Fruit fly (Drosophila melanogaster) whole organism, embryonic: ENCODE results near the gene tst.

Experiments used
- Atf3 ChIP-seq: fragments of 200-800 bp; sonication (Bioruptor generic); optimal IDR thresholded peaks from 3 replicates; lab custom pipeline; 2016; ENCODE audit warnings: missing biosample characterization, missing genetic modification characterization
- Bdp1 ChIP-seq: fragments of 200-800 bp; sonication (Bioruptor generic); optimal IDR thresholded peaks from 3 replicates; lab custom pipeline; 2016; ENCODE audit warnings: missing biosample characterization, missing genetic modification characterization
- CG10654 ChIP-seq: fragments of 200-800 bp; sonication (Bioruptor generic); optimal IDR thresholded peaks from 2 replicates; lab custom pipeline; 2016; ENCODE audit warnings: missing biosample characterization, missing genetic modification characterization
- CG11398 ChIP-seq: fragments of 200-800 bp; sonication (Bioruptor generic); optimal IDR thresholded peaks from 2 replicates; lab custom pipeline; 2016; ENCODE audit warnings: missing biosample characterization, missing genetic modification characterization
- CG1233 ChIP-seq: fragments of 200-800 bp; sonication (Bioruptor generic); optimal IDR thresholded peaks from 4 replicates; lab custom pipeline; 2018; ENCODE audit warnings: missing biosample characterization, mild to moderate bottlenecking, missing genetic modification characterization
- CG13287 ChIP-seq: fragments of 200-800 bp; sonication (Bioruptor generic); IDR thresholded peaks from 2 replicates; pipeline ENCODE4 v1.3.6; 2022; ENCODE audit warnings: missing biosample characterization, missing genetic modification characterization; ENCODE audit not compliant: partially characterized antibody
- CG13775 ChIP-seq: fragments of 200-800 bp; sonication (Bioruptor generic); optimal IDR thresholded peaks from 3 replicates; lab custom pipeline; 2017; ENCODE audit warnings: missing biosample characterization, mild to moderate bottlenecking, missing genetic modification characterization
- CG14441 ChIP-seq: fragments of 200-800 bp; sonication (Bioruptor generic); IDR thresholded peaks from 2 replicates; pipeline ENCODE4 v1.3.6; 2022; ENCODE audit warnings: missing biosample characterization, missing genetic modification characterization
- CG15073 ChIP-seq: fragments of 200-800 bp; sonication (Bioruptor generic); optimal IDR thresholded peaks from 2 replicates; lab custom pipeline; 2016; ENCODE audit warnings: missing biosample characterization, missing genetic modification characterization
- CG1529 ChIP-seq: fragments of 200-800 bp; sonication (Bioruptor generic); optimal IDR thresholded peaks from 3 replicates; lab custom pipeline; 2018; ENCODE audit warnings: missing biosample characterization, missing genetic modification characterization
- CG16815 ChIP-seq: fragments of 200-800 bp; sonication (Bioruptor generic); optimal IDR thresholded peaks from 3 replicates; lab custom pipeline; 2017; ENCODE audit warnings: missing biosample characterization, mild to moderate bottlenecking, missing genetic modification characterization
- CG17328 ChIP-seq: fragments of 200-800 bp; sonication (Bioruptor generic); IDR thresholded peaks from 2 replicates; pipeline ENCODE4 v1.3.6; 2022; ENCODE audit warnings: missing biosample characterization, missing genetic modification characterization
- CG17359 ChIP-seq: fragments of 200-800 bp; sonication (Bioruptor generic); optimal IDR thresholded peaks from 3 replicates; lab custom pipeline; 2018; ENCODE audit warnings: missing biosample characterization, mild to moderate bottlenecking, missing genetic modification characterization, moderate library complexity
- CG17361 ChIP-seq: fragments of 200-800 bp; sonication (Bioruptor generic); IDR thresholded peaks from 3 replicates; pipeline ENCODE4 v1.3.6; 2022; ENCODE audit warnings: missing biosample characterization, missing genetic modification characterization
- CG1792 ChIP-seq: fragments of 200-800 bp; sonication (Bioruptor generic); optimal IDR thresholded peaks from 2 replicates; lab custom pipeline; 2016; ENCODE audit warnings: missing biosample characterization, missing genetic modification characterization
- CG2678 ChIP-seq: fragments of 200-800 bp; sonication (Bioruptor generic); optimal IDR thresholded peaks from 3 replicates; lab custom pipeline; 2019; ENCODE audit warnings: missing biosample characterization, mild to moderate bottlenecking, missing genetic modification characterization, moderate library complexity
- CG31365 ChIP-seq: fragments of 200-800 bp; sonication (Bioruptor generic); optimal IDR thresholded peaks from 2 replicates; lab custom pipeline; 2018; ENCODE audit warnings: missing biosample characterization, mild to moderate bottlenecking, missing genetic modification characterization
- CG4707 ChIP-seq: fragments of 200-800 bp; sonication (Bioruptor generic); optimal IDR thresholded peaks from 2 replicates; lab custom pipeline; 2018; ENCODE audit warnings: missing biosample characterization, mild to moderate bottlenecking, missing genetic modification characterization, moderate library complexity
- CG7963 ChIP-seq: fragments of 200-800 bp; sonication (Bioruptor generic); IDR thresholded peaks from 3 replicates; pipeline ENCODE4 v1.3.6; 2022; ENCODE audit warnings: missing biosample characterization, missing genetic modification characterization; ENCODE audit not compliant: partially characterized antibody
- CG8765 ChIP-seq: fragments of 200-800 bp; sonication (Bioruptor generic); IDR thresholded peaks from 2 replicates; pipeline ENCODE4 v1.3.6; 2022; ENCODE audit warnings: missing biosample characterization, missing genetic modification characterization
- CTCF ChIP-seq: fragments of 200-800 bp; sonication (Bioruptor generic); optimal IDR thresholded peaks from 2 replicates; lab custom pipeline; 2017; ENCODE audit warnings: missing biosample characterization, mild to moderate bottlenecking, missing genetic modification characterization, moderate library complexity
- Dll ChIP-seq: fragments of 200-800 bp; sonication (Bioruptor generic); IDR thresholded peaks from 4 replicates; pipeline ENCODE4 v1.3.6; 2022; ENCODE audit warnings: missing biosample characterization, missing genetic modification characterization; ENCODE audit not compliant: partially characterized antibody
- Doc2 ChIP-seq: fragments of 200-800 bp; sonication (Bioruptor generic); IDR thresholded peaks from 2 replicates; pipeline ENCODE4 v1.3.6; 2022; ENCODE audit warnings: missing biosample characterization, missing genetic modification characterization
- ERR ChIP-seq: fragments of 200-800 bp; sonication (Bioruptor generic); optimal IDR thresholded peaks from 2 replicates; lab custom pipeline; 2016; ENCODE audit warnings: missing biosample characterization, missing genetic modification characterization
- Ets65A ChIP-seq: fragments of 200-800 bp; sonication (Bioruptor generic); peaks from one replicate; lab custom pipeline; 2016; ENCODE audit warnings: missing biosample characterization, missing genetic modification characterization
- Fer3 ChIP-seq: fragments of 200-800 bp; sonication (Bioruptor generic); optimal IDR thresholded peaks from 2 replicates; lab custom pipeline; 2018; ENCODE audit warnings: missing biosample characterization, mild to moderate bottlenecking, missing genetic modification characterization, moderate library complexity
- Hey ChIP-seq: fragments of 200-800 bp; sonication (Bioruptor generic); optimal IDR thresholded peaks from 3 replicates; lab custom pipeline; 2018; ENCODE audit warnings: missing biosample characterization, mild to moderate bottlenecking, missing genetic modification characterization
- Kr ChIP-seq: fragments of 200-800 bp; sonication (Bioruptor generic); optimal IDR thresholded peaks from 2 replicates; lab custom pipeline; 2017; ENCODE audit warnings: missing biosample characterization, mild to moderate bottlenecking, missing genetic modification characterization
- Meics ChIP-seq: fragments of 200-800 bp; sonication (Bioruptor generic); optimal IDR thresholded peaks from 2 replicates; lab custom pipeline; 2017; ENCODE audit warnings: missing biosample characterization, mild to moderate bottlenecking, missing genetic modification characterization
- PHDP ChIP-seq: fragments of 200-800 bp; sonication (Bioruptor generic); optimal IDR thresholded peaks from 3 replicates; lab custom pipeline; 2018; ENCODE audit warnings: missing biosample characterization, mild to moderate bottlenecking, missing genetic modification characterization, moderate library complexity
- Poxn ChIP-seq: fragments of 200-800 bp; sonication (Bioruptor generic); IDR thresholded peaks from 2 replicates; pipeline ENCODE4 v1.3.6; 2022; ENCODE audit warnings: missing biosample characterization, missing genetic modification characterization
- Sox102F ChIP-seq: fragments of 200-800 bp; sonication (Bioruptor generic); optimal IDR thresholded peaks from 2 replicates; lab custom pipeline; 2018; ENCODE audit warnings: missing biosample characterization, mild to moderate bottlenecking, missing genetic modification characterization, moderate library complexity
- Xbp1 ChIP-seq: fragments of 200-800 bp; sonication (Bioruptor generic); optimal IDR thresholded peaks from 3 replicates; lab custom pipeline; 2016; ENCODE audit warnings: missing biosample characterization, mild to moderate bottlenecking, missing genetic modification characterization
- YL-1 ChIP-seq: fragments of 200-800 bp; sonication (Bioruptor generic); optimal IDR thresholded peaks from 3 replicates; lab custom pipeline; 2017; ENCODE audit warnings: missing biosample characterization, mild to moderate bottlenecking, missing genetic modification characterization
- ab ChIP-seq: fragments of 200-800 bp; sonication (Bioruptor generic); optimal IDR thresholded peaks from 2 replicates; lab custom pipeline; 2016; ENCODE audit warnings: missing biosample characterization, missing genetic modification characterization
- ac ChIP-seq: fragments of 200-800 bp; sonication (Bioruptor generic); optimal IDR thresholded peaks from 3 replicates; lab custom pipeline; 2017; ENCODE audit warnings: missing biosample characterization, mild to moderate bottlenecking, missing genetic modification characterization
- btn ChIP-seq: fragments of 200-800 bp; sonication (Bioruptor generic); optimal IDR thresholded peaks from 2 replicates; lab custom pipeline; 2016; ENCODE audit warnings: missing biosample characterization, missing genetic modification characterization
- danr ChIP-seq: fragments of 200-800 bp; sonication (Bioruptor generic); IDR thresholded peaks from 2 replicates; pipeline ENCODE4 v1.3.6; 2022; ENCODE audit warnings: missing biosample characterization, missing genetic modification characterization
- dmrt99B ChIP-seq: fragments of 200-800 bp; sonication (Bioruptor generic); optimal IDR thresholded peaks from 2 replicates; lab custom pipeline; 2018; ENCODE audit warnings: missing biosample characterization, mild to moderate bottlenecking, missing genetic modification characterization, moderate library complexity
- gcm ChIP-seq: fragments of 200-800 bp; sonication (Bioruptor generic); optimal IDR thresholded peaks from 2 replicates; lab custom pipeline; 2019; ENCODE audit warnings: missing biosample characterization, mild to moderate bottlenecking, missing genetic modification characterization, moderate library complexity
- gfzf ChIP-seq: fragments of 200-800 bp; sonication (Bioruptor generic); optimal IDR thresholded peaks from 2 replicates; lab custom pipeline; 2016; ENCODE audit warnings: missing biosample characterization, mild to moderate bottlenecking, missing genetic modification characterization, moderate library complexity
- hb ChIP-seq: fragments of 200-800 bp; sonication (Bioruptor generic); IDR thresholded peaks from 3 replicates; pipeline ENCODE4 v1.3.6; 2022; ENCODE audit warnings: missing biosample characterization, missing genetic modification characterization; ENCODE audit not compliant: partially characterized antibody
- klu ChIP-seq: fragments of 200-800 bp; sonication (Bioruptor generic); IDR thresholded peaks from 2 replicates; pipeline ENCODE4 v1.3.6; 2022; ENCODE audit warnings: missing biosample characterization, missing genetic modification characterization
- lab ChIP-seq: fragments of 200-800 bp; sonication (Bioruptor generic); optimal IDR thresholded peaks from 3 replicates; lab custom pipeline; 2017; ENCODE audit warnings: missing biosample characterization, missing genetic modification characterization, mild to moderate bottlenecking, moderate library complexity, missing genetic modification reagents
- lmd ChIP-seq: fragments of 200-800 bp; sonication (Bioruptor generic); IDR thresholded peaks from 2 replicates; pipeline ENCODE4 v1.3.6; 2022; ENCODE audit warnings: missing biosample characterization, missing genetic modification characterization
- nerfin-1 ChIP-seq: fragments of 200-800 bp; sonication (Bioruptor generic); optimal IDR thresholded peaks from 3 replicates; lab custom pipeline; 2019; ENCODE audit warnings: missing biosample characterization, mild to moderate bottlenecking, missing genetic modification characterization, moderate library complexity
- peb ChIP-seq: fragments of 200-800 bp; sonication (Bioruptor generic); IDR thresholded peaks from 2 replicates; pipeline ENCODE4 v1.3.6; 2022; ENCODE audit warnings: missing biosample characterization, missing genetic modification characterization
- ro ChIP-seq: fragments of 200-800 bp; sonication (Bioruptor generic); IDR thresholded peaks from 2 replicates; pipeline ENCODE4 v1.3.6; 2022; ENCODE audit warnings: missing biosample characterization, missing genetic modification characterization
- salm ChIP-seq: fragments of 200-800 bp; sonication (Bioruptor generic); optimal IDR thresholded peaks from 2 replicates; lab custom pipeline; 2018; ENCODE audit warnings: missing biosample characterization, mild to moderate bottlenecking, missing genetic modification characterization
- slou ChIP-seq: fragments of 200-800 bp; sonication (Bioruptor generic); optimal IDR thresholded peaks from 3 replicates; lab custom pipeline; 2016; ENCODE audit warnings: missing biosample characterization, missing genetic modification characterization
- trh ChIP-seq: fragments of 200-800 bp; sonication (Bioruptor generic); optimal IDR thresholded peaks from 2 replicates; lab custom pipeline; 2016; ENCODE audit warnings: missing biosample characterization, missing genetic modification characterization
- ttk ChIP-seq: fragments of 200-800 bp; sonication (Bioruptor generic); IDR thresholded peaks from 2 replicates; pipeline ENCODE4 v2.1.2; 2022; ENCODE audit warnings: missing biosample characterization, missing genetic modification characterization

tst gene

dm6 chr3R:23783961-23784360 is 11.3 kb upstream of the tst start (continued):
- TF ChIP-seq CG15073 (GFP tag; lab: Kevin White, UChicago) = no peak
- TF ChIP-seq lmd = peak; percentile 73
- TF ChIP-seq YL-1 = no peak
- peak; percentile 56 for TF ChIP-seq CG10654 (GFP tag; lab: Kevin White, UChicago)
- TF ChIP-seq CG31365 (tag; lab: Kevin White, UChicago) = no peak
- peak; percentile 72 for TF ChIP-seq CG17359 (tag; lab: Kevin White, UChicago)
- no peak for TF ChIP-seq CG1792
- TF ChIP-seq Hey (tag; lab: Kevin White, UChicago) = no peak
- TF ChIP-seq Poxn (GFP tag; lab: Robert Waterston, UW) = no peak
- peak; percentile 49 for TF ChIP-seq trh (GFP tag; lab: Kevin White, UChicago)
- peak; percentile 60 for TF ChIP-seq ttk (GFP tag; lab: Robert Waterston, UW)
- peak; percentile 89 for TF ChIP-seq Sox102F (GFP tag; lab: Kevin White, UChicago)
- peak; percentile 52 for TF ChIP-seq ac
- TF ChIP-seq CG1233 (GFP tag; lab: Kevin White, UChicago) = peak; percentile 67
- no peak for TF ChIP-seq hb
- TF ChIP-seq gcm (GFP tag; lab: Kevin White, UChicago) = peak; percentile 66
- TF ChIP-seq slou (GFP tag; lab: Kevin White, UChicago) = no peak
- TF ChIP-seq klu = no peak
- no peak for TF ChIP-seq Kr
- TF ChIP-seq ab (GFP tag; lab: Kevin White, UChicago) = no peak
- TF ChIP-seq CG11398 (GFP tag; lab: Kevin White, UChicago) = peak; percentile 39
- TF ChIP-seq CG1529 = peak; percentile 83
- TF ChIP-seq Dll (GFP tag; lab: Robert Waterston, UW) = no peak
- TF ChIP-seq CG7963 = no peak
- peak; percentile 23 for TF ChIP-seq ERR
- peak; percentile 51 for TF ChIP-seq lab (GFP tag; lab: Kevin White, UChicago)
- TF ChIP-seq salm (tag; lab: Kevin White, UChicago) = peak; percentile 55
- TF ChIP-seq nerfin-1 (tag; lab: Kevin White, UChicago) = peak; percentile 73
- TF ChIP-seq peb (GFP tag; lab: Robert Waterston, UW) = peak; percentile 63
- peak; percentile 89 for TF ChIP-seq CG4707 (GFP tag; lab: Kevin White, UChicago)
- TF ChIP-seq Atf3 (GFP tag; lab: Kevin White, UChicago) = peak; percentile 43
- TF ChIP-seq Meics (GFP tag; lab: Kevin White, UChicago) = peak; percentile 16
- TF ChIP-seq CTCF (GFP tag; lab: Kevin White, UChicago) = peak; percentile 24
- TF ChIP-seq Xbp1 = peak; percentile 76
- no peak for TF ChIP-seq Bdp1 (GFP tag; lab: Kevin White, UChicago)
- TF ChIP-seq Fer3 (tag; lab: Kevin White, UChicago) = peak; percentile 54
- TF ChIP-seq CG13775 (GFP tag; lab: Kevin White, UChicago) = peak; percentile 77
- peak; percentile 32; the same call in 1 of the 2 replicates for TF ChIP-seq ro (GFP tag; lab: Robert Waterston, UW)
- peak; percentile 79 for TF ChIP-seq dmrt99B
- TF ChIP-seq CG8765 = peak; percentile 12; the same call in 1 of the 2 replicates
- TF ChIP-seq CG13287 = no peak
- TF ChIP-seq CG17361 (GFP tag; lab: Robert Waterston, UW) = peak; percentile 92
- peak; percentile 58 for TF ChIP-seq CG14441 (GFP tag; lab: Robert Waterston, UW)
- TF ChIP-seq Ets65A (GFP tag; lab: Kevin White, UChicago) = peak; percentile 95
- peak; percentile 29 for TF ChIP-seq btn (GFP tag; lab: Kevin White, UChicago)
- TF ChIP-seq CG2678 (tag; lab: Kevin White, UChicago) = peak; percentile 80
- peak; percentile 77 for TF ChIP-seq CG16815
- peak; percentile 83 for TF ChIP-seq PHDP (tag; lab: Kevin White, UChicago)
- 0 out of 2 replicates have a peak, but pooled peaks have one; percentile 5 for TF ChIP-seq Doc2 (GFP tag; lab: Robert Waterston, UW)
- peak; percentile 46; the same call in 1 of the 2 replicates for TF ChIP-seq danr (GFP tag; lab: Robert Waterston, UW)
- no peak for TF ChIP-seq gfzf (GFP tag; lab: Kevin White, UChicago)
- TF ChIP-seq CG17328 = peak; percentile 67
